Fruit fly (Drosophila melanogaster) whole organism, pupa: ENCODE data around the gene CG15865.

Experiments used
- CG14655 ChIP-seq: fragments of 200-800 bp; sonication (Bioruptor generic); optimal IDR thresholded peaks from 3 replicates; lab custom pipeline; 2017; ENCODE audit warnings: mild to moderate bottlenecking, missing biosample characterization, missing genetic modification reagents, missing genetic modification characterization
- CG4496 ChIP-seq: fragments of 200-800 bp; sonication (Bioruptor generic); IDR thresholded peaks from 3 replicates; pipeline ENCODE4 v1.3.6; 2022; ENCODE audit warnings: missing biosample characterization, missing genetic modification characterization
- CG8159 ChIP-seq: fragments of 200-800 bp; sonication (Bioruptor generic); optimal IDR thresholded peaks from 3 replicates; lab custom pipeline; 2018; ENCODE audit warnings: missing biosample characterization, mild to moderate bottlenecking, missing genetic modification characterization, moderate library complexity
- CG8301 ChIP-seq: fragments of 200-800 bp; sonication (Bioruptor generic); optimal IDR thresholded peaks from 2 replicates; lab custom pipeline; 2018; ENCODE audit warnings: missing biosample characterization, mild to moderate bottlenecking, missing genetic modification characterization
- CG9948 ChIP-seq: fragments of 200-800 bp; sonication (Bioruptor generic); optimal IDR thresholded peaks from 2 replicates; lab custom pipeline; 2018; ENCODE audit warnings: missing biosample characterization, mild to moderate bottlenecking, missing genetic modification characterization, moderate library complexity
- EcR ChIP-seq: fragments of 200-800 bp; sonication (Bioruptor generic); optimal IDR thresholded peaks from 3 replicates; lab custom pipeline; 2019; ENCODE audit warnings: missing biosample characterization, missing genetic modification characterization, mild to moderate bottlenecking, moderate library complexity, missing genetic modification reagents
- Ets98B ChIP-seq: fragments of 200-800 bp; sonication (Bioruptor generic); IDR thresholded peaks from 2 replicates; pipeline ENCODE4 v1.3.6; 2022; ENCODE audit warnings: missing biosample characterization, missing genetic modification characterization
- Pif1B ChIP-seq: fragments of 200-800 bp; sonication (Bioruptor generic); optimal IDR thresholded peaks from 3 replicates; lab custom pipeline; 2016; ENCODE audit warnings: missing biosample characterization, missing genetic modification characterization
- gl ChIP-seq: fragments of 200-800 bp; sonication (Bioruptor generic); optimal IDR thresholded peaks from 2 replicates; lab custom pipeline; 2018; ENCODE audit warnings: missing biosample characterization, mild to moderate bottlenecking, missing genetic modification characterization

- TF ChIP-seq Pif1B (GFP tag; lab: Kevin White, UChicago) (no peak), EcR (GFP tag; lab: Kevin White, UChicago) (no peak), CG14655 (no peak), CG9948 (tag; lab: Kevin White, UChicago) (no peak), CG8159 (tag; lab: Kevin White, UChicago) (no peak), gl (tag; lab: Kevin White, UChicago) (no peak), Ets98B (GFP tag; lab: Robert Waterston, UW) (no peak), CG4496 (GFP tag; lab: Robert Waterston, UW) (no peak), CG8301 (tag; lab: Kevin White, UChicago) (no peak)
Measured at dm6 chrX:16706774-16707173, 42.5 kb upstream of the CG15865 start, which contains the start of gene CG9672.
